Fruit fly (Drosophila melanogaster) whole organism, embryonic: Measurements from ENCODE around the gene CG44261.

Source experiments
- Atf6 ChIP-seq: fragments of 200-800 bp; sonication (Bioruptor generic); IDR thresholded peaks from 2 replicates; pipeline ENCODE4 v1.3.6; 2022; ENCODE audit warnings: missing biosample characterization, missing genetic modification characterization
- B-H2 ChIP-seq: fragments of 200-800 bp; sonication (Bioruptor generic); optimal IDR thresholded peaks from 2 replicates; lab custom pipeline; 2018; ENCODE audit warnings: missing biosample characterization, mild to moderate bottlenecking, missing genetic modification characterization
- CG12219 ChIP-seq: fragments of 200-800 bp; sonication (Bioruptor generic); optimal IDR thresholded peaks from 3 replicates; lab custom pipeline; 2018; ENCODE audit warnings: missing biosample characterization, mild to moderate bottlenecking, missing genetic modification characterization
- CG12391 ChIP-seq: fragments of 200-800 bp; sonication (Bioruptor generic); optimal IDR thresholded peaks from 3 replicates; lab custom pipeline; 2018; ENCODE audit warnings: missing biosample characterization, mild to moderate bottlenecking, missing genetic modification characterization, moderate library complexity
- CG12659 ChIP-seq: fragments of 200-800 bp; sonication (Bioruptor generic); optimal IDR thresholded peaks from 3 replicates; lab custom pipeline; 2017; ENCODE audit warnings: mild to moderate bottlenecking, missing biosample characterization, missing genetic modification reagents, missing genetic modification characterization
- CG13287 ChIP-seq: fragments of 200-800 bp; sonication (Bioruptor generic); IDR thresholded peaks from 2 replicates; pipeline ENCODE4 v1.3.6; 2022; ENCODE audit warnings: missing biosample characterization, missing genetic modification characterization; ENCODE audit not compliant: partially characterized antibody
- CG13296 ChIP-seq: fragments of 200-800 bp; sonication (Bioruptor generic); optimal IDR thresholded peaks from 3 replicates; lab custom pipeline; 2018; ENCODE audit warnings: missing biosample characterization, mild to moderate bottlenecking, missing genetic modification characterization
- CG13894 ChIP-seq: fragments of 200-800 bp; sonication (Bioruptor generic); optimal IDR thresholded peaks from 3 replicates; lab custom pipeline; 2018; ENCODE audit warnings: missing biosample characterization, mild to moderate bottlenecking, missing genetic modification characterization, moderate library complexity
- CG14014 ChIP-seq: fragments of 200-800 bp; sonication (Bioruptor generic); IDR thresholded peaks from 2 replicates; pipeline ENCODE4 v1.3.6; 2022; ENCODE audit warnings: missing biosample characterization, missing genetic modification characterization
- CG1603 ChIP-seq: fragments of 200-800 bp; sonication (Bioruptor generic); optimal IDR thresholded peaks from 2 replicates; lab custom pipeline; 2019; ENCODE audit warnings: missing biosample characterization, mild to moderate bottlenecking, missing genetic modification characterization, moderate library complexity
- CG16815 ChIP-seq: fragments of 200-800 bp; sonication (Bioruptor generic); optimal IDR thresholded peaks from 3 replicates; lab custom pipeline; 2017; ENCODE audit warnings: missing biosample characterization, mild to moderate bottlenecking, missing genetic modification characterization
- CG2202 ChIP-seq: fragments of 200-800 bp; sonication (Bioruptor generic); optimal IDR thresholded peaks from 2 replicates; lab custom pipeline; 2018; ENCODE audit warnings: missing biosample characterization, mild to moderate bottlenecking, missing genetic modification characterization
- CG32532 ChIP-seq: fragments of 200-800 bp; sonication (Bioruptor generic); IDR thresholded peaks from 2 replicates; pipeline ENCODE4 v1.3.6; 2022; ENCODE audit warnings: missing biosample characterization, missing genetic modification characterization
- CG3407 ChIP-seq: fragments of 200-800 bp; sonication (Bioruptor generic); optimal IDR thresholded peaks from 2 replicates; lab custom pipeline; 2018; ENCODE audit warnings: missing biosample characterization, mild to moderate bottlenecking, missing genetic modification characterization
- CG4404 ChIP-seq: fragments of 200-800 bp; sonication (Bioruptor generic); IDR thresholded peaks from 2 replicates; pipeline ENCODE4 v1.3.6; 2022; ENCODE audit warnings: missing biosample characterization, missing genetic modification characterization
- CG8388 ChIP-seq: fragments of 200-800 bp; sonication (Bioruptor generic); optimal IDR thresholded peaks from 2 replicates; lab custom pipeline; 2019; ENCODE audit warnings: missing biosample characterization, mild to moderate bottlenecking, missing genetic modification characterization, moderate library complexity
- CG9817 ChIP-seq: fragments of 200-800 bp; sonication (Bioruptor generic); optimal IDR thresholded peaks from 2 replicates; lab custom pipeline; 2018; ENCODE audit warnings: missing biosample characterization, mild to moderate bottlenecking, missing genetic modification characterization, moderate library complexity
- CG9876 ChIP-seq: fragments of 200-800 bp; sonication (Bioruptor generic); optimal IDR thresholded peaks from 2 replicates; lab custom pipeline; 2016; ENCODE audit warnings: missing biosample characterization, missing genetic modification characterization
- D19A ChIP-seq: fragments of 200-800 bp; optimal IDR thresholded peaks from 3 replicates; lab custom pipeline; 2019; ENCODE audit warnings: missing biosample characterization, mild to moderate bottlenecking, missing genetic modification characterization, moderate library complexity
- Deaf1 ChIP-seq: fragments of 200-800 bp; optimal IDR thresholded peaks from 3 replicates; lab custom pipeline; 2019; ENCODE audit warnings: missing biosample characterization, mild to moderate bottlenecking, missing genetic modification characterization, moderate library complexity
- E2f1 ChIP-seq: fragments of 200-800 bp; sonication (Bioruptor generic); IDR thresholded peaks from 2 replicates; pipeline ENCODE4 v1.3.6; 2022; ENCODE audit warnings: missing biosample characterization, missing genetic modification characterization
- ERR ChIP-seq: fragments of 200-800 bp; sonication (Bioruptor generic); optimal IDR thresholded peaks from 2 replicates; lab custom pipeline; 2016; ENCODE audit warnings: missing biosample characterization, missing genetic modification characterization
- Gug ChIP-seq: fragments of 200-800 bp; sonication (Bioruptor generic); IDR thresholded peaks from 4 replicates; pipeline ENCODE4 v1.3.6; 2022; ENCODE audit warnings: missing biosample characterization, missing genetic modification characterization
- HHEX ChIP-seq: fragments of 200-800 bp; sonication (Bioruptor generic); optimal IDR thresholded peaks from 3 replicates; lab custom pipeline; 2017; ENCODE audit warnings: missing biosample characterization, mild to moderate bottlenecking, missing genetic modification characterization, missing genetic modification reagents
- Hmr ChIP-seq: fragments of 200-800 bp; sonication (Bioruptor generic); optimal IDR thresholded peaks from 3 replicates; lab custom pipeline; 2017; ENCODE audit warnings: mild to moderate bottlenecking, missing biosample characterization, missing genetic modification reagents, missing genetic modification characterization
- Hsf ChIP-seq: fragments of 200-800 bp; sonication (Bioruptor generic); optimal IDR thresholded peaks from 3 replicates; lab custom pipeline; 2016; ENCODE audit warnings: missing biosample characterization, missing genetic modification characterization
- MESR4 ChIP-seq: fragments of 200-800 bp; sonication (Bioruptor generic); optimal IDR thresholded peaks from 2 replicates; lab custom pipeline; 2018; ENCODE audit warnings: missing biosample characterization, mild to moderate bottlenecking, missing genetic modification characterization, moderate library complexity
- Max ChIP-seq: fragments of 200-800 bp; sonication (Bioruptor generic); optimal IDR thresholded peaks from 2 replicates; lab custom pipeline; 2016; ENCODE audit warnings: missing biosample characterization, mild to moderate bottlenecking, missing genetic modification characterization
- Med ChIP-seq: fragments of 200-800 bp; sonication (Bioruptor generic); peaks from one replicate; lab custom pipeline; 2016; ENCODE audit warnings: missing biosample characterization, missing genetic modification characterization, mild to moderate bottlenecking, inconsistent platforms, moderate library complexity
- NK7.1 ChIP-seq: fragments of 200-800 bp; sonication (Bioruptor generic); optimal IDR thresholded peaks from 3 replicates; lab custom pipeline; 2016; ENCODE audit warnings: missing biosample characterization, missing genetic modification characterization
- Trl ChIP-seq, 3 experiments: fragments of >200 bp in 2 of 3; fragments of 200-800 bp in 1 of 3; sonication (Bioruptor generic) in 1 of 3; optimal IDR thresholded peaks; 2 replicates in 1 of 3; 3 replicates in 2 of 3; lab custom pipeline; 2016 to 2017; ENCODE audit warnings: missing biosample characterization in 1 of 3, missing genetic modification characterization in 1 of 3
- ase ChIP-seq: fragments of 200-800 bp; sonication (Bioruptor generic); IDR thresholded peaks from 3 replicates; pipeline ENCODE4 v1.3.6; 2022; ENCODE audit warnings: missing biosample characterization, missing genetic modification characterization
- ash1 ChIP-seq: fragments of 200-800 bp; sonication (Bioruptor generic); optimal IDR thresholded peaks from 2 replicates; lab custom pipeline; 2018; ENCODE audit warnings: missing biosample characterization, mild to moderate bottlenecking, missing genetic modification characterization
- croc ChIP-seq: fragments of 200-800 bp; sonication (Bioruptor generic); conservative IDR thresholded peaks from 3 replicates; pipeline ENCODE4 v1.3.6; 2022; ENCODE audit warnings: missing biosample characterization, missing genetic modification characterization
- ems ChIP-seq: fragments of 200-800 bp; sonication (Bioruptor generic); optimal IDR thresholded peaks from 3 replicates; lab custom pipeline; 2016; ENCODE audit warnings: missing biosample characterization, missing genetic modification characterization
- fu2 ChIP-seq: fragments of 200-800 bp; sonication (Bioruptor generic); optimal IDR thresholded peaks from 2 replicates; lab custom pipeline; 2016; ENCODE audit warnings: missing biosample characterization, missing genetic modification characterization
- gro ChIP-seq: fragments of 200-800 bp; sonication (Bioruptor generic); optimal IDR thresholded peaks from 2 replicates; lab custom pipeline; 2016; ENCODE audit warnings: missing biosample characterization, missing genetic modification characterization
- knrl ChIP-seq: fragments of 200-800 bp; sonication (Bioruptor generic); IDR thresholded peaks from 3 replicates; pipeline ENCODE4 v1.3.6; 2022; ENCODE audit warnings: missing biosample characterization, missing genetic modification characterization; ENCODE audit not compliant: partially characterized antibody
- lab ChIP-seq: fragments of 200-800 bp; sonication (Bioruptor generic); optimal IDR thresholded peaks from 3 replicates; lab custom pipeline; 2017; ENCODE audit warnings: missing biosample characterization, missing genetic modification characterization, mild to moderate bottlenecking, moderate library complexity, missing genetic modification reagents
- lmd ChIP-seq: fragments of 200-800 bp; sonication (Bioruptor generic); IDR thresholded peaks from 2 replicates; pipeline ENCODE4 v1.3.6; 2022; ENCODE audit warnings: missing biosample characterization, missing genetic modification characterization
- lola ChIP-seq, 3 experiments: fragments of >200 bp in 2 of 3; fragments of 200-800 bp in 1 of 3; sonication (Bioruptor generic) in 1 of 3; optimal IDR thresholded peaks; 2 replicates each; lab custom pipeline; 2017 to 2019; ENCODE audit warnings: missing biosample characterization in 3 of 3, missing genetic modification characterization in 3 of 3, mild to moderate bottlenecking in 1 of 3, moderate library complexity in 1 of 3
- pan ChIP-seq, 4 experiments: fragments of >200 bp in 3 of 4; fragments of 200-800 bp in 1 of 4; sonication (Bioruptor generic) in 1 of 4; optimal IDR thresholded peaks in 3 of 4; IDR thresholded peaks in 1 of 4; 2 replicates each; pipeline versions ENCODE4 v1.3.6 to Lab custom; 2017 to 2022; ENCODE audit warnings: missing biosample characterization in 2 of 4, missing genetic modification characterization in 2 of 4, mixed read lengths in 1 of 4
- ro ChIP-seq: fragments of 200-800 bp; sonication (Bioruptor generic); IDR thresholded peaks from 2 replicates; pipeline ENCODE4 v1.3.6; 2022; ENCODE audit warnings: missing biosample characterization, missing genetic modification characterization
- stc ChIP-seq: fragments of 200-800 bp; sonication (Bioruptor generic); IDR thresholded peaks from 2 replicates; pipeline ENCODE4 v1.3.6; 2022; ENCODE audit warnings: missing biosample characterization, missing genetic modification characterization
- tgo ChIP-seq: fragments of 200-800 bp; sonication (Bioruptor generic); IDR thresholded peaks from 3 replicates; pipeline ENCODE4 v1.3.6; 2022; ENCODE audit warnings: missing biosample characterization, missing genetic modification characterization
- tll ChIP-seq, 2 experiments: fragments of 200-800 bp in 1 of 2; fragments of >200 bp in 1 of 2; sonication (Bioruptor generic) in 1 of 2; optimal IDR thresholded peaks; 2 replicates each; lab custom pipeline; 2017 to 2019; ENCODE audit warnings: missing biosample characterization in 2 of 2, missing genetic modification characterization in 2 of 2, mild to moderate bottlenecking in 1 of 2, moderate library complexity in 1 of 2
- zf30C ChIP-seq: fragments of 200-800 bp; sonication (Bioruptor generic); optimal IDR thresholded peaks from 3 replicates; lab custom pipeline; 2018; ENCODE audit warnings: missing biosample characterization, mild to moderate bottlenecking, missing genetic modification characterization
- zfh2 ChIP-seq: fragments of 200-800 bp; sonication (Bioruptor generic); optimal IDR thresholded peaks from 2 replicates; lab custom pipeline; 2016; ENCODE audit warnings: missing biosample characterization, missing genetic modification characterization

Gene CG44261

dm6 chr3R:9417577-9418334, 9.8 kb upstream of the CG44261 start, which contains the start of gene ps (continued):
- TF ChIP-seq HHEX (GFP tag; lab: Kevin White, UChicago) (no peak), tll (GFP tag; optimal IDR thresholded peaks at IDR 0.05; lab: Kevin White, UChicago) (no peak), croc (no peak), CG12391 (no peak), CG14014 (GFP tag; lab: Robert Waterston, UW) (no peak), Max (GFP tag; lab: Kevin White, UChicago) (peak; percentile 6), Trl (optimal IDR thresholded peaks at IDR 0.05; lab: Kevin White, UChicago) (peak; percentile 91 to 97), Trl (GFP tag; optimal IDR thresholded peaks at IDR 0.05; lab: Kevin White, UChicago) (peak; percentile 61), CG13296 (GFP tag; lab: Kevin White, UChicago) (peak; percentile 50), CG8388 (GFP tag; lab: Kevin White, UChicago) (no peak), zf30C (peak; percentile 19), Med (peak; percentile 88), CG13894 (tag; lab: Kevin White, UChicago) (peak; percentile 16), ro (no peak), CG2202 (tag; lab: Kevin White, UChicago) (no peak), CG32532 (GFP tag; lab: Robert Waterston, UW) (no peak), lmd (GFP tag; lab: Robert Waterston, UW) (no peak), MESR4 (GFP tag; lab: Kevin White, UChicago) (no peak), Deaf1 (tag; lab: Kevin White, UChicago) (peak; percentile 97), CG12219 (GFP tag; lab: Kevin White, UChicago) (no peak), CG4404 (no peak), lab (GFP tag; lab: Kevin White, UChicago) (no peak), fu2 (GFP tag; lab: Kevin White, UChicago) (no peak), lola (GFP tag; optimal IDR thresholded peaks at IDR 0.05; lab: Kevin White, UChicago) (no peak), ERR (GFP tag; lab: Kevin White, UChicago) (no peak), ase (GFP tag; lab: Robert Waterston, UW) (no peak), CG12659 (GFP tag; lab: Kevin White, UChicago) (peak; percentile 12), D19A (tag; lab: Kevin White, UChicago) (peak; percentile 51), CG13287 (no peak), B-H2 (GFP tag; lab: Kevin White, UChicago) (no peak), knrl (no peak), CG9817 (tag; lab: Kevin White, UChicago) (no peak), ash1 (no peak), ems (GFP tag; lab: Kevin White, UChicago) (peak; percentile 8), CG16815 (GFP tag; lab: Kevin White, UChicago) (no peak), Hmr (GFP tag; lab: Kevin White, UChicago) (no peak), CG1603 (peak; percentile 22), E2f1 (GFP tag; lab: Robert Waterston, UW) (no peak), zfh2 (GFP tag; lab: Kevin White, UChicago) (peak; percentile 24), CG3407 (GFP tag; lab: Kevin White, UChicago) (no peak), gro (peak; percentile 51), Gug (0 out of 4 replicates have a peak, but pooled peaks have one; percentile 18), Atf6 (GFP tag; lab: Robert Waterston, UW) (no peak), NK7.1 (GFP tag; lab: Kevin White, UChicago) (no peak), tgo (GFP tag; lab: Robert Waterston, UW) (no peak), stc (GFP tag; lab: Robert Waterston, UW) (no peak), Hsf (GFP tag; lab: Kevin White, UChicago) (no peak), CG9876 (GFP tag; lab: Kevin White, UChicago) (no peak), pan (optimal IDR thresholded peaks at IDR 0.05; lab: Kevin White, UChicago) (no peak), pan (GFP tag; optimal IDR thresholded peaks at IDR 0.05 in 1 of 2, IDR thresholded peaks at IDR 0.05 in 1 of 2) (no peak)
